Fruit fly (Drosophila melanogaster) whole organism, wandering third instar larva: ENCODE data around the gene smash.

ENCODE experiments used
- Abd-B ChIP-seq: fragments of >200 bp; optimal IDR thresholded peaks from 2 replicates; lab custom pipeline; 2017; ENCODE audit warnings: missing biosample characterization, missing genetic modification characterization
- CG32264 ChIP-seq: fragments of 200-800 bp; sonication (Bioruptor generic); optimal IDR thresholded peaks from 2 replicates; lab custom pipeline; 2016; ENCODE audit warnings: missing biosample characterization, missing genetic modification characterization
- Dfd ChIP-seq: fragments of >200 bp; optimal IDR thresholded peaks from 2 replicates; lab custom pipeline; 2017; ENCODE audit warnings: missing biosample characterization, missing genetic modification characterization
- Dif ChIP-seq: fragments of 200-275, 200-300 bp; sonication (Bioruptor generic); optimal IDR thresholded peaks from 2 replicates; lab custom pipeline; 2018; ENCODE audit warnings: missing biosample characterization, missing genetic modification characterization; ENCODE audit not compliant: partially characterized antibody
- GATAd ChIP-seq: sonication (Bioruptor generic); optimal IDR thresholded peaks from 2 replicates; lab custom pipeline; 2016; ENCODE audit warnings: missing biosample characterization, missing genetic modification characterization
- HLH106 ChIP-seq: fragments of 200-800 bp; optimal IDR thresholded peaks from 3 replicates; lab custom pipeline; 2019; ENCODE audit warnings: missing biosample characterization, mild to moderate bottlenecking, missing genetic modification characterization, moderate library complexity
- Hnf4 ChIP-seq: fragments of 200-800 bp; sonication (Bioruptor generic); optimal IDR thresholded peaks from 2 replicates; lab custom pipeline; 2016; ENCODE audit warnings: missing biosample characterization, mild to moderate bottlenecking, missing genetic modification characterization
- Hr83 ChIP-seq: fragments of 200-300 bp; sonication (Bioruptor generic); optimal IDR thresholded peaks from 2 replicates; lab custom pipeline; 2016; ENCODE audit warnings: missing biosample characterization, mild to moderate bottlenecking, missing genetic modification characterization, moderate library complexity; ENCODE audit not compliant: poor library complexity, severe bottlenecking
- Jra ChIP-seq: sonication (Bioruptor generic); optimal IDR thresholded peaks from 2 replicates; lab custom pipeline; 2016; ENCODE audit warnings: missing biosample characterization, missing genetic modification characterization
- Mio ChIP-seq: sonication (Bioruptor generic); optimal IDR thresholded peaks from 2 replicates; lab custom pipeline; 2016; ENCODE audit warnings: missing biosample characterization, missing genetic modification characterization
- Myc ChIP-seq: fragments of >200 bp; optimal IDR thresholded peaks from 2 replicates; lab custom pipeline; 2017
- OdsH ChIP-seq: fragments of 200-800 bp; sonication (Bioruptor generic); optimal IDR thresholded peaks from 2 replicates; lab custom pipeline; 2016; ENCODE audit warnings: missing biosample characterization, mild to moderate bottlenecking, missing genetic modification characterization
- Rel ChIP-seq, 2 experiments: fragments of 200-800 bp; sonication (Bioruptor generic) in 1 of 2; optimal IDR thresholded peaks; 2 replicates in 1 of 2; 3 replicates in 1 of 2; lab custom pipeline; 2016 to 2019; ENCODE audit warnings: mild to moderate bottlenecking in 2 of 2, missing biosample characterization in 2 of 2, missing genetic modification characterization in 2 of 2, moderate library complexity in 1 of 2
- Sp1 ChIP-seq: fragments of 200-800 bp; sonication (Bioruptor generic); optimal IDR thresholded peaks from 3 replicates; lab custom pipeline; 2019; ENCODE audit warnings: missing biosample characterization, mild to moderate bottlenecking, missing genetic modification characterization, moderate library complexity
- Vsx2 ChIP-seq: fragments of 200-300, 225-300 bp; sonication (Bioruptor generic); optimal IDR thresholded peaks from 2 replicates; lab custom pipeline; 2018; ENCODE audit warnings: missing biosample characterization, missing genetic modification characterization; ENCODE audit not compliant: partially characterized antibody
- br ChIP-seq: fragments of 200-800 bp; sonication (Bioruptor generic); optimal IDR thresholded peaks from 2 replicates; lab custom pipeline; 2016; ENCODE audit warnings: missing biosample characterization, missing genetic modification characterization
- brk ChIP-seq: fragments of 200-800 bp; sonication (Bioruptor generic); optimal IDR thresholded peaks from 2 replicates; lab custom pipeline; 2016; ENCODE audit warnings: missing biosample characterization, mild to moderate bottlenecking, missing genetic modification characterization
- dl ChIP-seq, 2 experiments: fragments of 175-275, 200-275 bp in 1 of 2; fragments of 200-275 bp in 1 of 2; sonication (Bioruptor generic); optimal IDR thresholded peaks; lab custom pipeline; 2018; ENCODE audit warnings: mild to moderate bottlenecking in 2 of 2, missing biosample characterization in 2 of 2, missing genetic modification characterization in 2 of 2, moderate library complexity in 2 of 2; ENCODE audit not compliant: partially characterized antibody in 2 of 2, insufficient read depth in 1 of 2
- dmrt93B ChIP-seq: fragments of 200-800 bp; sonication (Bioruptor generic); optimal IDR thresholded peaks from 2 replicates; lab custom pipeline; 2018; ENCODE audit warnings: missing biosample characterization, mild to moderate bottlenecking, missing genetic modification characterization
- dsf ChIP-seq: sonication (Bioruptor generic); optimal IDR thresholded peaks from 2 replicates; lab custom pipeline; 2016; ENCODE audit warnings: missing biosample characterization, missing genetic modification characterization, borderline replicate concordance
- ey ChIP-seq: fragments of 200-800 bp; sonication (Bioruptor generic); optimal IDR thresholded peaks from 2 replicates; lab custom pipeline; 2016; ENCODE audit warnings: missing biosample characterization, missing genetic modification characterization
- foxo ChIP-seq, 2 experiments: fragments of 200-800 bp; sonication (Bioruptor generic); optimal IDR thresholded peaks; 2 replicates in 1 of 2; 3 replicates in 1 of 2; lab custom pipeline; 2016 to 2017; ENCODE audit warnings: missing biosample characterization in 2 of 2, missing genetic modification characterization in 2 of 2
- fru ChIP-seq: fragments of 200-800 bp; sonication (Bioruptor generic); optimal IDR thresholded peaks from 3 replicates; lab custom pipeline; 2016; ENCODE audit warnings: missing biosample characterization, mild to moderate bottlenecking, missing genetic modification characterization
- lola ChIP-seq: fragments of >200 bp; optimal IDR thresholded peaks from 2 replicates; lab custom pipeline; 2017; ENCODE audit warnings: missing biosample characterization, missing genetic modification characterization
- psq ChIP-seq: fragments of 200-800 bp; sonication (Bioruptor generic); optimal IDR thresholded peaks from 3 replicates; lab custom pipeline; 2017; ENCODE audit warnings: missing biosample characterization, mild to moderate bottlenecking, missing genetic modification characterization, moderate library complexity
- rgr ChIP-seq: fragments of 200-800 bp; sonication (Bioruptor generic); optimal IDR thresholded peaks from 3 replicates; lab custom pipeline; 2016; ENCODE audit warnings: missing biosample characterization, mild to moderate bottlenecking, missing genetic modification characterization
- sage ChIP-seq: fragments of 200-800 bp; sonication (Bioruptor generic); optimal IDR thresholded peaks from 2 replicates; lab custom pipeline; 2016; ENCODE audit warnings: missing biosample characterization, mild to moderate bottlenecking, missing genetic modification characterization
- tai ChIP-seq: sonication (Bioruptor generic); optimal IDR thresholded peaks from 2 replicates; lab custom pipeline; 2016; ENCODE audit warnings: missing biosample characterization, missing genetic modification characterization
- usp ChIP-seq: fragments of >200 bp; optimal IDR thresholded peaks from 2 replicates; lab custom pipeline; 2017; ENCODE audit warnings: missing biosample characterization, missing genetic modification characterization

Gene smash

DNA sequence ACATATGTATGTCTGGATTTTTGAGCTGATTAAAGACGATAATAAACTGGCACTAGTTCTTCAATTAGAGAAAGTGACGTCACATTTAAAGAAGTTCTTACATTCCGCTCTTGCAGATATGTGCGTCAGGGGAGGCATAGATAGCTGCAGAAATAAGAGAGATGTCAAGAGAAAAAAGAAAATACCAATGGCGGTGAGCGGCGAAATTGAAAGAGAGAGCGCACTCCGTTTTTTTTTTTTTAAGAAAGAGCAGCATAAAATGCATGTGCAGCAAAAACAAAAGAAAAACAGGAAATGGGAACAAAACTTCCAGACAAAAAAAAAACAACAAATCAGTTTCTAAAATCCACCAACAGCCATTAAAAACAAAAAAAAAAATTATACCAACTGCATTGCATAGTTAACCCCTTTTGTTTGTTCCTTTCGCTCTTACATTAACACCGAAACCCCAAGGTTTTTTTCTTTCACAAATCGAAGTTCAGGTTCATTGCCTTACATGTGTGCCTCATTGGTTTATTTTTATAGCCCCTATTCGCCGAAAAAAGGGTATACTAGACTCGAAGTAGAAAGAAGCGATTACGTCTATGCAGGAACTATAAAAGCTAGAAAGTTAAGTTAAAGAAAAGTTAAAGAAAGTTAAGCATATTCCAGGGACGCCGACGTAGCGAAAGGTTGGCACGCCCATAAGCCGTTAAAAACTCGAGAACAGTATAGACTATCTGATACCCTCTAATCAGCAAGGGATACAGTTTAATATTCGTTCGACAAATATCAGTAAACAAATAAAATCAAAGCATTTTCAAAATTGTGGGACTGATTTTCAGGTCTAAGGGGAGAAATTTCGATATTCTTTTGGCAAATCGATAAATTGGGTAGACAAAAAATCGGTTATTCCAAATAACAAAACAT, 81.5 kb downstream of the smash start:
- TF ChIP-seq HLH106 (tag; lab: Kevin White, UChicago), result no peak
- TF ChIP-seq dl (GFP tag; optimal IDR thresholded peaks at IDR 0.05; lab: Kevin White, UChicago; ENCODE audit: insufficient read depth in 1 of 2, partially characterized antibody in 2 of 2), result peak; percentile 36 to 44
- TF ChIP-seq Sp1 (GFP tag; lab: Kevin White, UChicago), result peak; percentile 13
- no peak for TF ChIP-seq psq (GFP tag; lab: Kevin White, UChicago)
- no peak for TF ChIP-seq brk (GFP tag; lab: Kevin White, UChicago)
- TF ChIP-seq sage (GFP tag; lab: Kevin White, UChicago), result peak; percentile 54
- TF ChIP-seq tai, result no peak
- no peak for TF ChIP-seq Jra (GFP tag; lab: Kevin White, UChicago)
- TF ChIP-seq Dif (GFP tag; lab: Kevin White, UChicago), result peak; percentile 60
- TF ChIP-seq GATAd, result no peak
- no peak for TF ChIP-seq Mio

- TF ChIP-seq Abd-B (GFP tag; lab: Kevin White, UChicago), result no peak
- TF ChIP-seq rgr, result no peak
- TF ChIP-seq Dfd, result peak; percentile 80
- TF ChIP-seq, all 38 proteins: peak for 1
Observed at dm6 chr3R:4745544-4745943, 86.2 kb downstream of the smash start.

DNA sequence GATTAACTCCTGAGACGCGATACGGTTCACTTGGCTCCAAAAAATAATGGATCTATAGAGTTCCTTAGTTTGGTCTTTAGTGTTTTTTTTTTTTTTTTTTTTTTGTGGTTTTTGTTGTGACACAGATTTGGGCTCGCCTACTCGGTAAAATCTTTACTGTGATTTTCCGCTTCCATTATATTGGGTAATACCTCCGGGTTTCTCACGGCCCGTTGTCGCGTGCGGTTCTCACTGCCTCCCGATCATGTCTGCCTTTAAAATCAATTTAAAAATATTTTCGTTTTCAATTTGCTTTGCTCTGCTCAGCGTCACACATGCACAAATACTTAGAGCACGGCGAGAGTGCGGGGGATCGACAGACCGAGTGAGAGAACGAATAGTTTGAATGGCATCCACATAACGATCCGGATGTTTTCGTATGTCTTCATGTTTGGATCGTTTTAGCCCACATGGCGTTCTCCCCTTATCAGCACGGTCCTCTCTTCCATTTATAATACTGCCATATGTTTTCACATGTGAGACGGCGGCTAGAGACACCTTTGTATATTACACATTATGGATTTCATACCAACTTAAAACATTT, 86.9 kb downstream of the smash start:
- no peak for TF ChIP-seq Abd-B (GFP tag; lab: Kevin White, UChicago)
- no peak for TF ChIP-seq brk (GFP tag; lab: Kevin White, UChicago)
- no peak for TF ChIP-seq dl (GFP tag; optimal IDR thresholded peaks at IDR 0.05; lab: Kevin White, UChicago; ENCODE audit: insufficient read depth in 1 of 2, partially characterized antibody in 2 of 2)
- TF ChIP-seq usp (GFP tag; lab: Kevin White, UChicago), result no peak
- TF ChIP-seq Vsx2 (GFP tag; lab: Kevin White, UChicago), result no peak
- no peak for TF ChIP-seq fru
- TF ChIP-seq Mio, result no peak
- no peak for TF ChIP-seq HLH106 (tag; lab: Kevin White, UChicago)
- no peak for TF ChIP-seq Hr83 (GFP tag; lab: Kevin White, UChicago)
- no peak for TF ChIP-seq Jra (GFP tag; lab: Kevin White, UChicago)
- no peak for TF ChIP-seq lola (GFP tag; lab: Kevin White, UChicago)
- TF ChIP-seq br (GFP tag; lab: Kevin White, UChicago), result no peak
- no peak for TF ChIP-seq CG32264 (GFP tag; lab: Kevin White, UChicago)

dm6 chr3R:4747292-4747691, 87.9 kb downstream of the smash start:
- no peak for TF ChIP-seq tai
- no peak for TF ChIP-seq Myc (lab: Kevin White, UChicago)
- TF ChIP-seq Hnf4 (GFP tag; lab: Kevin White, UChicago), result no peak
- no peak for TF ChIP-seq sage (GFP tag; lab: Kevin White, UChicago)
- TF ChIP-seq brk (GFP tag; lab: Kevin White, UChicago), result no peak

dm6 chr3R:4748888-4749717, 89.7 kb downstream of the smash start, which contains the start of gene tacc:
tacc (minus strand) TSS chr3R:4749056.
- TF ChIP-seq lola (GFP tag; lab: Kevin White, UChicago) (no peak), dsf (GFP tag; lab: Kevin White, UChicago) (no peak), Abd-B (GFP tag; lab: Kevin White, UChicago) (no peak), OdsH (no peak), foxo (GFP tag; optimal IDR thresholded peaks at IDR 0.05; lab: Kevin White, UChicago) (no peak), dmrt93B (no peak), Rel (GFP tag; optimal IDR thresholded peaks at IDR 0.05; lab: Kevin White, UChicago) (no peak), Rel (tag; optimal IDR thresholded peaks at IDR 0.05; lab: Kevin White, UChicago) (no peak), ey (GFP tag; lab: Kevin White, UChicago) (no peak)
